Worm (Caenorhabditis elegans): ENCODE results near the gene F11C1.1.

DNA sequence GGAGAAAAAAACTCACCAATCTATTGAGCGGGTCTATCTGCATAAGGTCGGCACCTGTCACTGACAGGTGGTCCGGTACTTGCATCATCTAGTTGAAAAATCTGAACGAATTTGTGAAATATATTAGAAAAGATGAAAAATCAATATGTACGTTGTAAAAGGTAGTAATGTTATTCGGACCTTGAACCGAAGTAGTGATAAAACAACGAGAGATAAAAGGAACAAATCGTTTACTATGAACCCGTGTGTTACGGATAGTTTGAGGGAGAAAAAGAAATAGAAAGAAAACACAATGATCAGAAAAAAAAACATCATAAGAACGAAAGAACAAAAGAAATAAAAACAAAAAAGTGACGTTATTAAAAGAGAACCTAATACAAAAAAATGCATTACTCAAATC, 3.3 kb downstream of the F11C1.1 start, which contains the start of gene mff-1:
- no peak for TF ChIP-seq elt-3 (tag; optimal IDR thresholded peaks at IDR 0.05)
- no peak for TF ChIP-seq zag-1 (tag; optimal IDR thresholded peaks at IDR 0.05)
- no peak for TF ChIP-seq aly-2 (tag; optimal IDR thresholded peaks at IDR 0.05)
- TF ChIP-seq fkh-10 (GFP tag; optimal IDR thresholded peaks at IDR 0.05), result no peak
- no peak for TF ChIP-seq ztf-11 (tag; optimal IDR thresholded peaks at IDR 0.05)
- TF ChIP-seq hmg-11 (tag; optimal IDR thresholded peaks at IDR 0.05), result no peak
- TF ChIP-seq ceh-16 (tag; optimal IDR thresholded peaks at IDR 0.05), result no peak
- no peak for TF ChIP-seq nhr-12 (tag; optimal IDR thresholded peaks at IDR 0.05)

Measured in whole organism, L3 larva.